Fruit fly (Drosophila melanogaster): ENCODE data around the gene CG6321.
A peak's percentile ranks its signal among the peaks of the same experiment; 100 is the strongest.

The CG6321 gene

dm6 chr3L:11062441-11062840 is 1.4 kb upstream of the CG6321 start, which contains the start of gene CG32069:
Gene CG32069 (minus strand): TSS chr3L:11062614.
- no peak for TF ChIP-seq Hr83 (GFP tag; optimal IDR thresholded peaks at IDR 0.05; ENCODE audit: poor library complexity, severe bottlenecking)
- no peak for TF ChIP-seq foxo (GFP tag; optimal IDR thresholded peaks at IDR 0.05)
- no peak for TF ChIP-seq Dfd (GFP tag; optimal IDR thresholded peaks at IDR 0.05)
- TF ChIP-seq sv (GFP tag; optimal IDR thresholded peaks at IDR 0.05): no peak
- TF ChIP-seq CG9705 (GFP tag; optimal IDR thresholded peaks at IDR 0.05): no peak
- TF ChIP-seq woc (GFP tag; optimal IDR thresholded peaks at IDR 0.05): no peak
- TF ChIP-seq rgr (GFP tag; optimal IDR thresholded peaks at IDR 0.05): no peak
- no peak for TF ChIP-seq brk (GFP tag; optimal IDR thresholded peaks at IDR 0.05)
- TF ChIP-seq Sp1 (GFP tag; optimal IDR thresholded peaks at IDR 0.05): no peak
- no peak for TF ChIP-seq CG32264 (GFP tag; optimal IDR thresholded peaks at IDR 0.05)
- no peak for TF ChIP-seq Vsx2 (GFP tag; optimal IDR thresholded peaks at IDR 0.05; ENCODE audit: partially characterized antibody)
- no peak for TF ChIP-seq pan (optimal IDR thresholded peaks at IDR 0.05)
- TF ChIP-seq Hr78 (GFP tag; optimal IDR thresholded peaks at IDR 0.05): no peak
- TF ChIP-seq fru (GFP tag; optimal IDR thresholded peaks at IDR 0.05): no peak
- no peak for TF ChIP-seq ey (GFP tag; optimal IDR thresholded peaks at IDR 0.05)
- no peak for TF ChIP-seq Mio (GFP tag; optimal IDR thresholded peaks at IDR 0.05)
- no peak for TF ChIP-seq br (GFP tag; optimal IDR thresholded peaks at IDR 0.05)
- no peak for TF ChIP-seq N (GFP tag; optimal IDR thresholded peaks at IDR 0.05)

dm6 chr3L:11053843-11054242 is 7.2 kb downstream of the CG6321 start, which contains the start of gene CG7888:
Gene CG7888 (plus strand): TSS chr3L:11054035.
- TF ChIP-seq GATAd (GFP tag; optimal IDR thresholded peaks at IDR 0.05) (no peak), Rel (GFP tag; optimal IDR thresholded peaks at IDR 0.05) (no peak), Rel (tag; optimal IDR thresholded peaks at IDR 0.05) (no peak), Myc (optimal IDR thresholded peaks at IDR 0.05) (no peak), Vsx2 (GFP tag; optimal IDR thresholded peaks at IDR 0.05; ENCODE audit: partially characterized antibody) (no peak), HLH106 (tag; optimal IDR thresholded peaks at IDR 0.05) (no peak), dmrt93B (GFP tag; optimal IDR thresholded peaks at IDR 0.05) (no peak), Dfd (GFP tag; optimal IDR thresholded peaks at IDR 0.05) (no peak)

dm6 chr3L:11052760-11053259 is 8.2 kb downstream of the CG6321 start:
- no peak for TF ChIP-seq Dif (GFP tag; optimal IDR thresholded peaks at IDR 0.05; ENCODE audit: partially characterized antibody)
- peak; percentile 4 for TF ChIP-seq fru (GFP tag; optimal IDR thresholded peaks at IDR 0.05)

dm6 chr3L:11051271-11051670 is 9.8 kb downstream of the CG6321 start, which contains the start of gene CG43693:
Gene CG43693 (minus strand): TSS chr3L:11051371.
- no peak for TF ChIP-seq Hr83 (GFP tag; optimal IDR thresholded peaks at IDR 0.05; ENCODE audit: poor library complexity, severe bottlenecking)
- no peak for TF ChIP-seq psq (GFP tag; optimal IDR thresholded peaks at IDR 0.05)
- no peak for TF ChIP-seq dsf (GFP tag; optimal IDR thresholded peaks at IDR 0.05; ENCODE audit: borderline replicate concordance)
- no peak for TF ChIP-seq h (GFP tag; optimal IDR thresholded peaks at IDR 0.05)
- no peak for TF ChIP-seq Jra (GFP tag; optimal IDR thresholded peaks at IDR 0.05)
- TF ChIP-seq brk (GFP tag; optimal IDR thresholded peaks at IDR 0.05): no peak
- no peak for TF ChIP-seq CG32264 (GFP tag; optimal IDR thresholded peaks at IDR 0.05)
- TF ChIP-seq Sp1 (GFP tag; optimal IDR thresholded peaks at IDR 0.05): no peak
- no peak for TF ChIP-seq sage (GFP tag; optimal IDR thresholded peaks at IDR 0.05)
- no peak for TF ChIP-seq GATAd (GFP tag; optimal IDR thresholded peaks at IDR 0.05)

dm6 chr3L:11049414-11049813 is 11.6 kb downstream of the CG6321 start:
- TF ChIP-seq ey (GFP tag; optimal IDR thresholded peaks at IDR 0.05): no peak
- no peak for TF ChIP-seq psq (GFP tag; optimal IDR thresholded peaks at IDR 0.05)
- no peak for TF ChIP-seq CrebA (GFP tag; optimal IDR thresholded peaks at IDR 0.05; ENCODE audit: borderline replicate concordance)
- TF ChIP-seq Dfd (GFP tag; optimal IDR thresholded peaks at IDR 0.05): no peak
- no peak for TF ChIP-seq usp (GFP tag; optimal IDR thresholded peaks at IDR 0.05)

dm6 chr3L:11047877-11048276 is 13.1 kb downstream of the CG6321 start:
- TF ChIP-seq fru (GFP tag; optimal IDR thresholded peaks at IDR 0.05) (peak; percentile 60), CrebA (GFP tag; optimal IDR thresholded peaks at IDR 0.05; ENCODE audit: borderline replicate concordance) (no peak), N (GFP tag; optimal IDR thresholded peaks at IDR 0.05) (no peak), tai (GFP tag; optimal IDR thresholded peaks at IDR 0.05) (peak; percentile 43), Myc (optimal IDR thresholded peaks at IDR 0.05) (peak; percentile 92), sage (GFP tag; optimal IDR thresholded peaks at IDR 0.05) (no peak), jim (GFP tag; optimal IDR thresholded peaks at IDR 0.05) (peak; percentile 3), Hnf4 (GFP tag; optimal IDR thresholded peaks at IDR 0.05) (peak; percentile 43), woc (GFP tag; optimal IDR thresholded peaks at IDR 0.05) (no peak), foxo (GFP tag; optimal IDR thresholded peaks at IDR 0.05) (peak in 1 of 2 experiments; percentile 74), rgr (GFP tag; optimal IDR thresholded peaks at IDR 0.05) (no peak), OdsH (GFP tag; optimal IDR thresholded peaks at IDR 0.05) (peak; percentile 60), lola (GFP tag; optimal IDR thresholded peaks at IDR 0.05) (no peak), h (GFP tag; optimal IDR thresholded peaks at IDR 0.05) (peak; percentile 55), Mio (GFP tag; optimal IDR thresholded peaks at IDR 0.05) (no peak), dsf (GFP tag; optimal IDR thresholded peaks at IDR 0.05; ENCODE audit: borderline replicate concordance) (no peak), brk (GFP tag; optimal IDR thresholded peaks at IDR 0.05) (no peak), ey (GFP tag; optimal IDR thresholded peaks at IDR 0.05) (peak; percentile 44), Jra (GFP tag; optimal IDR thresholded peaks at IDR 0.05) (no peak), GATAd (GFP tag; optimal IDR thresholded peaks at IDR 0.05) (no peak), psq (GFP tag; optimal IDR thresholded peaks at IDR 0.05) (peak; percentile 28), Sp1 (GFP tag; optimal IDR thresholded peaks at IDR 0.05) (no peak), HLH106 (tag; optimal IDR thresholded peaks at IDR 0.05) (peak; percentile 45), Hr83 (GFP tag; optimal IDR thresholded peaks at IDR 0.05; ENCODE audit: poor library complexity, severe bottlenecking) (peak; percentile 67), Hr78 (GFP tag; optimal IDR thresholded peaks at IDR 0.05) (no peak), dmrt93B (GFP tag; optimal IDR thresholded peaks at IDR 0.05) (peak; percentile 21), usp (GFP tag; optimal IDR thresholded peaks at IDR 0.05) (no peak)
